Worm (Caenorhabditis elegans) whole organism, mixed stage, embryonic: Measurements from ENCODE around the gene str-169.

Source experiments
- blmp-1 ChIP-seq: fragments of 150-350 bp; optimal IDR thresholded peaks from 2 replicates; lab custom pipeline; 2014; ENCODE audit warnings: missing biosample characterization, missing genetic modification characterization
- drap-1 ChIP-seq: fragments of 200-800 bp; sonication (Bioruptor generic); optimal IDR thresholded peaks from 3 replicates; lab custom pipeline; 2018; ENCODE audit warnings: mild to moderate bottlenecking, missing genetic modification characterization, missing compliant biosample characterization
- lin-13 ChIP-seq: fragments of 150-350 bp; optimal IDR thresholded peaks from 2 replicates; lab custom pipeline; 2014; ENCODE audit warnings: missing biosample characterization, missing genetic modification characterization
- lsy-2 ChIP-seq: fragments of 150-350 bp; optimal IDR thresholded peaks from 2 replicates; lab custom pipeline; 2014; ENCODE audit warnings: missing biosample characterization, missing genetic modification characterization
- nhr-237 ChIP-seq: fragments of 150-350 bp; optimal IDR thresholded peaks from 2 replicates; lab custom pipeline; 2014; ENCODE audit warnings: missing biosample characterization, missing genetic modification characterization
- pha-4 ChIP-seq: fragments of 150-350 bp; optimal IDR thresholded peaks from 2 replicates; lab custom pipeline; 2018; ENCODE audit warnings: missing biosample characterization, missing genetic modification reagents, missing genetic modification characterization
- snpc-4 ChIP-seq: fragments of 150-350 bp; optimal IDR thresholded peaks from 2 replicates; lab custom pipeline; 2014; ENCODE audit warnings: missing biosample characterization, missing genetic modification characterization
- sptf-1 ChIP-seq: sonication (generic microtip); optimal IDR thresholded peaks from 2 replicates; lab custom pipeline; 2017; ENCODE audit warnings: mild to moderate bottlenecking, missing genetic modification characterization, moderate library complexity, missing compliant biosample characterization
- unc-120 ChIP-seq: sonication (generic microtip); optimal IDR thresholded peaks from 2 replicates; lab custom pipeline; 2017; ENCODE audit warnings: missing genetic modification characterization, missing compliant biosample characterization; ENCODE audit not compliant: poor library complexity, severe bottlenecking
- ztf-11 ChIP-seq: fragments of 150-350 bp; optimal IDR thresholded peaks from 2 replicates; lab custom pipeline; 2014; ENCODE audit warnings: missing biosample characterization, missing genetic modification characterization

- TF ChIP-seq snpc-4 (tag; lab: Kevin White, UChicago) (no peak), lsy-2 (tag; lab: Kevin White, UChicago) (no peak), pha-4 (tag; lab: Kevin White, UChicago) (no peak), sptf-1 (tag; lab: Kevin White, UChicago) (no peak), drap-1 (GFP tag; lab: Kevin White, UChicago) (no peak), unc-120 (no peak), ztf-11 (tag; lab: Kevin White, UChicago) (no peak), blmp-1 (tag; lab: Kevin White, UChicago) (no peak), nhr-237 (tag; lab: Kevin White, UChicago) (no peak), lin-13 (tag; lab: Kevin White, UChicago) (no peak)
Measured at ce11 chrIV:4988531-4988930, 42.7 kb downstream of the str-169 start, which contains the start of gene E03H12.7.
